Fruit fly (Drosophila melanogaster) whole organism, embryonic: ENCODE measurements around the gene Cnot4.

ENCODE experiments used
- CG11085 ChIP-seq: fragments of 200-800 bp; sonication (Bioruptor generic); IDR thresholded peaks from 2 replicates; pipeline ENCODE4 v1.3.6; 2022; ENCODE audit warnings: missing biosample characterization, missing genetic modification characterization
- CG12299 ChIP-seq: fragments of 200-800 bp; sonication (Bioruptor generic); optimal IDR thresholded peaks from 2 replicates; lab custom pipeline; 2018; ENCODE audit warnings: missing biosample characterization, mild to moderate bottlenecking, missing genetic modification characterization
- CG16815 ChIP-seq: fragments of 200-800 bp; sonication (Bioruptor generic); optimal IDR thresholded peaks from 3 replicates; lab custom pipeline; 2017; ENCODE audit warnings: missing biosample characterization, mild to moderate bottlenecking, missing genetic modification characterization
- CG6791 ChIP-seq: fragments of 200-800 bp; sonication (Bioruptor generic); IDR thresholded peaks from 3 replicates; pipeline ENCODE4 v1.3.6; 2022; ENCODE audit warnings: missing biosample characterization, missing genetic modification characterization; ENCODE audit not compliant: partially characterized antibody
- HmgZ ChIP-seq: fragments of 200-800 bp; sonication (Bioruptor generic); optimal IDR thresholded peaks from 2 replicates; lab custom pipeline; 2018; ENCODE audit warnings: missing biosample characterization, mild to moderate bottlenecking, missing genetic modification characterization
- gcm2 ChIP-seq: fragments of 200-800 bp; sonication (Bioruptor generic); optimal IDR thresholded peaks from 2 replicates; lab custom pipeline; 2016; ENCODE audit warnings: missing biosample characterization, missing genetic modification characterization
- stwl ChIP-seq: fragments of 200-800 bp; sonication (Bioruptor generic); optimal IDR thresholded peaks from 3 replicates; lab custom pipeline; 2018; ENCODE audit warnings: missing biosample characterization, mild to moderate bottlenecking, missing genetic modification characterization, moderate library complexity

dm6 chr2L:10452296-10452695, 55.8 kb downstream of the Cnot4 start, which contains the start of gene ppk10:
- TF ChIP-seq CG12299: no peak
- TF ChIP-seq CG16815 (GFP tag; lab: Kevin White, UChicago): no peak
- TF ChIP-seq CG11085 (GFP tag; lab: Robert Waterston, UW): no peak
- TF ChIP-seq CG6791: no peak
- no peak for TF ChIP-seq stwl
- no peak for TF ChIP-seq gcm2 (GFP tag; lab: Kevin White, UChicago)
- no peak for TF ChIP-seq HmgZ
